Worm (Caenorhabditis elegans) whole organism, early embryonic: Measurements from ENCODE around the gene dct-14.
A peak's percentile ranks its signal among the peaks of the same experiment; 100 is the strongest.

Source experiments
- B0310.2 ChIP-seq: sonication (generic microtip); optimal IDR thresholded peaks from 2 replicates; lab custom pipeline; 2016; ENCODE audit warnings: mild to moderate bottlenecking, missing genetic modification characterization, missing compliant biosample characterization
- F13C5.2 ChIP-seq: sonication (generic microtip); optimal IDR thresholded peaks from 2 replicates; lab custom pipeline; 2017; ENCODE audit warnings: mild to moderate bottlenecking, missing genetic modification characterization, inconsistent platforms, missing compliant biosample characterization
- aly-1 ChIP-seq: sonication (generic microtip); optimal IDR thresholded peaks from 2 replicates; lab custom pipeline; 2016; ENCODE audit warnings: missing genetic modification characterization, missing compliant biosample characterization
- ama-1 ChIP-seq: fragments of 150-350 bp; optimal IDR thresholded peaks from 2 replicates; lab custom pipeline; 2014
- ceh-13 ChIP-seq: fragments of 200-800 bp; sonication (Bioruptor generic); optimal IDR thresholded peaks from 2 replicates; lab custom pipeline; 2018; ENCODE audit warnings: mild to moderate bottlenecking, missing genetic modification characterization, missing compliant biosample characterization
- ceh-36 ChIP-seq: sonication (generic microtip); optimal IDR thresholded peaks from 2 replicates; lab custom pipeline; 2016; ENCODE audit warnings: missing genetic modification characterization, inconsistent platforms, missing compliant biosample characterization
- ets-7 ChIP-seq: sonication (generic microtip); optimal IDR thresholded peaks from 2 replicates; lab custom pipeline; 2016; ENCODE audit warnings: missing genotype, missing genetic modification characterization, missing compliant biosample characterization
- flt-1 ChIP-seq: fragments of 200-800 bp; sonication (Bioruptor generic); IDR thresholded peaks from 2 replicates; pipeline ENCODE4 v1.3.6; 2022; ENCODE audit warnings: missing genetic modification characterization, missing compliant biosample characterization
- hmbx-1 ChIP-seq: sonication (generic microtip); optimal IDR thresholded peaks from 2 replicates; lab custom pipeline; 2016; ENCODE audit warnings: mild to moderate bottlenecking, missing genetic modification characterization, missing compliant biosample characterization
- hmg-4 ChIP-seq: fragments of 200-800 bp; sonication (Bioruptor generic); optimal IDR thresholded peaks from 2 replicates; lab custom pipeline; 2018; ENCODE audit warnings: mild to moderate bottlenecking, missing genetic modification characterization, missing compliant biosample characterization
- hnd-1 ChIP-seq: sonication (generic microtip); optimal IDR thresholded peaks from 2 replicates; lab custom pipeline; 2016; ENCODE audit warnings: missing genetic modification characterization, missing compliant biosample characterization
- pes-1 ChIP-seq: fragments of 200-800 bp; sonication (Bioruptor generic); IDR thresholded peaks from 2 replicates; pipeline ENCODE4 v1.3.6; 2022; ENCODE audit warnings: missing genetic modification reagents, missing genetic modification characterization, missing compliant biosample characterization
- scrt-1 ChIP-seq: fragments of 200-800 bp; sonication (Bioruptor generic); IDR thresholded peaks from 2 replicates; pipeline ENCODE4 v1.3.6; 2022; ENCODE audit warnings: missing genetic modification characterization, missing compliant biosample characterization
- sea-1 ChIP-seq: fragments of 200-800 bp; sonication (Bioruptor generic); conservative IDR thresholded peaks from 2 replicates; pipeline ENCODE4 v1.3.6; 2022; ENCODE audit warnings: missing genetic modification characterization, missing compliant biosample characterization
- tbx-11 ChIP-seq: fragments of 200-800 bp; sonication (Bioruptor generic); IDR thresholded peaks from 2 replicates; pipeline ENCODE4 v1.3.6; 2022; ENCODE audit warnings: missing genetic modification characterization, missing compliant biosample characterization
- tbx-37 ChIP-seq: fragments of 200-800 bp; sonication (Bioruptor generic); conservative IDR thresholded peaks from 2 replicates; pipeline ENCODE4 v1.3.6; 2022; ENCODE audit warnings: missing genetic modification reagents, missing genetic modification characterization, missing compliant biosample characterization
- tra-4 ChIP-seq: sonication (generic microtip); optimal IDR thresholded peaks from 2 replicates; lab custom pipeline; 2017; ENCODE audit warnings: missing genetic modification characterization, missing compliant biosample characterization

dct-14 gene

ce11 chrV:20492385-20492784 lies 7.9 kb downstream of the dct-14 start, which contains the start of gene srbc-79:
Gene srbc-79, minus strand, starts transcription at chrV:20492485.
- TF ChIP-seq pes-1 (GFP tag; lab: Robert Waterston, UW) (no peak), hnd-1 (tag; lab: Kevin White, UChicago) (no peak), tbx-37 (GFP tag; lab: Robert Waterston, UW) (no peak), F13C5.2 (no peak), ama-1 (lab: Kevin White, UChicago) (no peak), hmg-4 (GFP tag; lab: Kevin White, UChicago) (no peak), ceh-13 (GFP tag; lab: Kevin White, UChicago) (no peak), ets-7 (no peak), tra-4 (no peak), ceh-36 (tag; lab: Kevin White, UChicago) (no peak), scrt-1 (GFP tag; lab: Robert Waterston, UW) (no peak)

ce11 chrV:20489102-20489501 lies 11.2 kb downstream of the dct-14 start, which contains the start of gene srbc-78:
Gene srbc-78, minus strand, starts transcription at chrV:20489202.
- no peak for TF ChIP-seq ceh-36 (tag; lab: Kevin White, UChicago)
- no peak for TF ChIP-seq tbx-37 (GFP tag; lab: Robert Waterston, UW)
- no peak for TF ChIP-seq tbx-11
- TF ChIP-seq scrt-1 (GFP tag; lab: Robert Waterston, UW), result no peak
- no peak for TF ChIP-seq pes-1 (GFP tag; lab: Robert Waterston, UW)
- TF ChIP-seq hmg-4 (GFP tag; lab: Kevin White, UChicago), result no peak
- TF ChIP-seq tra-4, result no peak
- no peak for TF ChIP-seq flt-1 (GFP tag; lab: Robert Waterston, UW)

ce11 chrV:20486549-20486948 lies 13.8 kb downstream of the dct-14 start:
- TF ChIP-seq hmg-4 (GFP tag; lab: Kevin White, UChicago) (no peak), F13C5.2 (no peak), ama-1 (lab: Kevin White, UChicago) (no peak), tbx-11 (no peak), tbx-37 (GFP tag; lab: Robert Waterston, UW) (no peak), pes-1 (GFP tag; lab: Robert Waterston, UW) (no peak), hnd-1 (tag; lab: Kevin White, UChicago) (no peak), aly-1 (tag; lab: Kevin White, UChicago) (no peak), sea-1 (GFP tag; lab: Robert Waterston, UW) (no peak), flt-1 (GFP tag; lab: Robert Waterston, UW) (no peak), B0310.2 (tag; lab: Kevin White, UChicago) (no peak), scrt-1 (GFP tag; lab: Robert Waterston, UW) (no peak), tra-4 (no peak), hmbx-1 (tag; lab: Kevin White, UChicago) (no peak), ceh-36 (tag; lab: Kevin White, UChicago) (no peak), ceh-13 (GFP tag; lab: Kevin White, UChicago) (no peak), ets-7 (no peak)

- TF ChIP-seq ets-7 (no peak), scrt-1 (GFP tag; lab: Robert Waterston, UW) (no peak), sea-1 (GFP tag; lab: Robert Waterston, UW) (no peak), flt-1 (GFP tag; lab: Robert Waterston, UW) (no peak), B0310.2 (tag; lab: Kevin White, UChicago) (no peak), hmbx-1 (tag; lab: Kevin White, UChicago) (no peak)
Measured at ce11 chrV:20485285-20485684, 15.0 kb downstream of the dct-14 start, which contains the start of gene dhcr-7. Gene dhcr-7, minus strand, starts transcription at chrV:20485385.

- TF ChIP-seq F13C5.2 (no peak), tra-4 (no peak), hmbx-1 (tag; lab: Kevin White, UChicago) (no peak), pes-1 (GFP tag; lab: Robert Waterston, UW) (no peak), B0310.2 (tag; lab: Kevin White, UChicago) (no peak), flt-1 (GFP tag; lab: Robert Waterston, UW) (no peak), tbx-37 (GFP tag; lab: Robert Waterston, UW) (no peak), ceh-36 (tag; lab: Kevin White, UChicago) (no peak), sea-1 (GFP tag; lab: Robert Waterston, UW) (no peak), ama-1 (lab: Kevin White, UChicago) (no peak), ceh-13 (GFP tag; lab: Kevin White, UChicago) (no peak), aly-1 (tag; lab: Kevin White, UChicago) (no peak), hnd-1 (tag; lab: Kevin White, UChicago) (no peak)
Measured at ce11 chrV:20480790-20481189, 19.5 kb downstream of the dct-14 start.

ce11 chrV:20479013-20479739 lies 21.1 kb downstream of the dct-14 start, which contains the start of the genes calf-1 and rpl-2:
Gene calf-1, minus strand, starts transcription at chrV:20479089.
Gene rpl-2, plus strand, starts transcription at chrV:20479689.
- TF ChIP-seq sea-1 (GFP tag; lab: Robert Waterston, UW), result no peak
- 0 out of 2 replicates have a peak, but pooled peaks have one; percentile 15 for TF ChIP-seq flt-1 (GFP tag; lab: Robert Waterston, UW)
- no peak for TF ChIP-seq ets-7
- TF ChIP-seq aly-1 (tag; lab: Kevin White, UChicago), result no peak
- no peak for TF ChIP-seq hmg-4 (GFP tag; lab: Kevin White, UChicago)
- TF ChIP-seq hmbx-1 (tag; lab: Kevin White, UChicago), result no peak

ce11 chrV:20476981-20477380 lies 23.3 kb downstream of the dct-14 start:
- no peak for TF ChIP-seq tbx-11
- no peak for TF ChIP-seq pes-1 (GFP tag; lab: Robert Waterston, UW)
- TF ChIP-seq hmbx-1 (tag; lab: Kevin White, UChicago), result no peak
- no peak for TF ChIP-seq ceh-36 (tag; lab: Kevin White, UChicago)
- no peak for TF ChIP-seq aly-1 (tag; lab: Kevin White, UChicago)
- TF ChIP-seq ama-1 (lab: Kevin White, UChicago), result no peak
- no peak for TF ChIP-seq F13C5.2
- TF ChIP-seq B0310.2 (tag; lab: Kevin White, UChicago), result no peak
- TF ChIP-seq tra-4, result no peak
- no peak for TF ChIP-seq tbx-37 (GFP tag; lab: Robert Waterston, UW)
- no peak for TF ChIP-seq flt-1 (GFP tag; lab: Robert Waterston, UW)
- TF ChIP-seq ceh-13 (GFP tag; lab: Kevin White, UChicago), result no peak
- TF ChIP-seq hmg-4 (GFP tag; lab: Kevin White, UChicago), result no peak
- TF ChIP-seq ets-7, result no peak
- no peak for TF ChIP-seq scrt-1 (GFP tag; lab: Robert Waterston, UW)
- TF ChIP-seq hnd-1 (tag; lab: Kevin White, UChicago), result no peak
- no peak for TF ChIP-seq sea-1 (GFP tag; lab: Robert Waterston, UW)
